Worm (Caenorhabditis elegans) whole organism, dauer: Measurements from ENCODE around the gene T12A7.6.

ENCODE experiments used
- unc-62 ChIP-seq: sonication (generic microtip); optimal IDR thresholded peaks from 2 replicates; lab custom pipeline; 2017; ENCODE audit warnings: missing biosample characterization, missing genetic modification reagents, missing genetic modification characterization

T12A7.6 gene

ce11 chrIV:11748852-11749251 lies at the start of gene T12A7.6:
T12A7.6 (plus strand) TSS chrIV:11749220.
- TF ChIP-seq unc-62 (GFP tag; lab: Kevin White, UChicago) = no peak

ce11 chrIV:11700100-11700499 lies 48.9 kb upstream of the T12A7.6 start:
- TF ChIP-seq unc-62 (GFP tag; lab: Kevin White, UChicago) = no peak

ce11 chrIV:11700752-11701151 lies 48.3 kb upstream of the T12A7.6 start, which contains the start of gene dpy-20:
dpy-20 (minus strand) TSS chrIV:11700852.
- no peak for TF ChIP-seq unc-62 (GFP tag; lab: Kevin White, UChicago)

- TF ChIP-seq unc-62 (GFP tag; lab: Kevin White, UChicago) = no peak
These were observed 47.1 kb upstream of the T12A7.6 start for ce11 chrIV:11701878-11702277.

- no peak for TF ChIP-seq unc-62 (GFP tag; lab: Kevin White, UChicago)
These were observed 45.2 kb upstream of the T12A7.6 start, which contains the start of the genes T22B3.3 and alg-3 for ce11 chrIV:11703685-11704296. T22B3.3 (minus strand) TSS chrIV:11703785. alg-3 (plus strand) TSS chrIV:11704246.

ce11 chrIV:11710331-11710730 lies 38.7 kb upstream of the T12A7.6 start:
- no peak for TF ChIP-seq unc-62 (GFP tag; lab: Kevin White, UChicago)

- no peak for TF ChIP-seq unc-62 (GFP tag; lab: Kevin White, UChicago)
These were observed 35.7 kb upstream of the T12A7.6 start for ce11 chrIV:11713289-11713688.

- no peak for TF ChIP-seq unc-62 (GFP tag; lab: Kevin White, UChicago)
These were observed 34.3 kb upstream of the T12A7.6 start, which contains the start of gene magi-1 for ce11 chrIV:11714739-11715138. magi-1 (plus strand) TSS chrIV:11715039.

- no peak for TF ChIP-seq unc-62 (GFP tag; lab: Kevin White, UChicago)
These were observed 32.6 kb upstream of the T12A7.6 start for ce11 chrIV:11716414-11716813.

- TF ChIP-seq unc-62 (GFP tag; lab: Kevin White, UChicago) = no peak
These were observed 31.7 kb upstream of the T12A7.6 start for ce11 chrIV:11717094-11717876.

- TF ChIP-seq unc-62 (GFP tag; lab: Kevin White, UChicago) = no peak
These were observed 30.4 kb upstream of the T12A7.6 start for ce11 chrIV:11718653-11719052.

ce11 chrIV:11721878-11722277 lies 27.1 kb upstream of the T12A7.6 start:
- TF ChIP-seq unc-62 (GFP tag; lab: Kevin White, UChicago) = no peak

ce11 chrIV:11723255-11723654 lies 25.8 kb upstream of the T12A7.6 start:
- no peak for TF ChIP-seq unc-62 (GFP tag; lab: Kevin White, UChicago)

ce11 chrIV:11735025-11735424 lies 14.0 kb upstream of the T12A7.6 start, which contains the start of gene K01A6.6:
K01A6.6 (plus strand) TSS chrIV:11735325.
- TF ChIP-seq unc-62 (GFP tag; lab: Kevin White, UChicago) = no peak

ce11 chrIV:11737269-11737668 lies 11.8 kb upstream of the T12A7.6 start, which contains the start of gene K01A6.8:
K01A6.8 (minus strand) TSS chrIV:11737369.
- TF ChIP-seq unc-62 (GFP tag; lab: Kevin White, UChicago) = no peak

- no peak for TF ChIP-seq unc-62 (GFP tag; lab: Kevin White, UChicago)
These were observed 10.9 kb upstream of the T12A7.6 start, which contains the start of gene K01A6.7 for ce11 chrIV:11738092-11738617. K01A6.7 (minus strand) TSS chrIV:11738567.
